Worm (Caenorhabditis elegans) whole organism, L4/young adult: ENCODE measurements around the gene nhr-47.

Experiments used
- W03F9.2 ChIP-seq: fragments of 150-350 bp; optimal IDR thresholded peaks from 2 replicates; lab custom pipeline; 2014; ENCODE audit warnings: missing biosample characterization, missing genetic modification characterization
- him-1 ChIP-seq: sonication (generic microtip); optimal IDR thresholded peaks from 2 replicates; lab custom pipeline; 2016; ENCODE audit warnings: missing genotype, missing genetic modification reagents, missing genetic modification characterization, missing compliant biosample characterization

DNA sequence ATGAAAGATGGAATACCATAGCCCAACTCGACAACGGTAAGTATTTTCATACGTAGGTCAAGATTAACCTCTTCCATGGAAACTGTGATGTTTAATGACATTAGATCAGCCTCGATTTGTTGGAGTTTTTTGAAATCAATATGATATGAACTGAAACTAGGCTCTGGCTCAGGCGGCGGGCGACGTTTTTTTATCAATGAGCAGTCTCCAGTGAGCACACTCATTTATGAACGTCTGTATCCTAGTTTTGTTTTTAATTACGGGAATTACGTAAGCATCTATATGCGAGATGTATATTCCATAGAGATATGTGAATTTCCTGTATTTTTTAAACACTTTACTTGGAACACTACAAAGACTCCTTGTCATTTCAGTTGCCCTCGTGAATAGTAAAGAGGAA is 42.2 kb upstream of the nhr-47 start, which contains the start of gene srg-67:
- TF ChIP-seq W03F9.2 (no peak), him-1 (tag; lab: Kevin White, UChicago) (no peak)
